Fruit fly (Drosophila melanogaster) whole organism, wandering third instar larva: ENCODE results near the gene CG17027.

ENCODE experiments used
- CG32264 ChIP-seq: fragments of 200-800 bp; sonication (Bioruptor generic); optimal IDR thresholded peaks from 2 replicates; lab custom pipeline; 2016; ENCODE audit warnings: missing biosample characterization, missing genetic modification characterization
- CG9705 ChIP-seq: fragments of 200-800 bp; sonication (Bioruptor generic); optimal IDR thresholded peaks from 2 replicates; lab custom pipeline; 2018; ENCODE audit warnings: missing biosample characterization, mild to moderate bottlenecking, missing genetic modification characterization
- Mio ChIP-seq: sonication (Bioruptor generic); optimal IDR thresholded peaks from 2 replicates; lab custom pipeline; 2016; ENCODE audit warnings: missing biosample characterization, missing genetic modification characterization
- N ChIP-seq: fragments of >200 bp; optimal IDR thresholded peaks from 2 replicates; lab custom pipeline; 2018; ENCODE audit warnings: missing biosample characterization, missing external identifiers, missing genetic modification characterization
- OdsH ChIP-seq: fragments of 200-800 bp; sonication (Bioruptor generic); optimal IDR thresholded peaks from 2 replicates; lab custom pipeline; 2016; ENCODE audit warnings: missing biosample characterization, mild to moderate bottlenecking, missing genetic modification characterization
- Rel ChIP-seq, 2 experiments: fragments of 200-800 bp; sonication (Bioruptor generic) in 1 of 2; optimal IDR thresholded peaks; 2 replicates in 1 of 2; 3 replicates in 1 of 2; lab custom pipeline; 2016 to 2019; ENCODE audit warnings: mild to moderate bottlenecking in 2 of 2, missing biosample characterization in 2 of 2, missing genetic modification characterization in 2 of 2, moderate library complexity in 1 of 2
- pan ChIP-seq: fragments of >200 bp; optimal IDR thresholded peaks from 2 replicates; lab custom pipeline; 2017
- psq ChIP-seq: fragments of 200-800 bp; sonication (Bioruptor generic); optimal IDR thresholded peaks from 3 replicates; lab custom pipeline; 2017; ENCODE audit warnings: missing biosample characterization, mild to moderate bottlenecking, missing genetic modification characterization, moderate library complexity

DNA sequence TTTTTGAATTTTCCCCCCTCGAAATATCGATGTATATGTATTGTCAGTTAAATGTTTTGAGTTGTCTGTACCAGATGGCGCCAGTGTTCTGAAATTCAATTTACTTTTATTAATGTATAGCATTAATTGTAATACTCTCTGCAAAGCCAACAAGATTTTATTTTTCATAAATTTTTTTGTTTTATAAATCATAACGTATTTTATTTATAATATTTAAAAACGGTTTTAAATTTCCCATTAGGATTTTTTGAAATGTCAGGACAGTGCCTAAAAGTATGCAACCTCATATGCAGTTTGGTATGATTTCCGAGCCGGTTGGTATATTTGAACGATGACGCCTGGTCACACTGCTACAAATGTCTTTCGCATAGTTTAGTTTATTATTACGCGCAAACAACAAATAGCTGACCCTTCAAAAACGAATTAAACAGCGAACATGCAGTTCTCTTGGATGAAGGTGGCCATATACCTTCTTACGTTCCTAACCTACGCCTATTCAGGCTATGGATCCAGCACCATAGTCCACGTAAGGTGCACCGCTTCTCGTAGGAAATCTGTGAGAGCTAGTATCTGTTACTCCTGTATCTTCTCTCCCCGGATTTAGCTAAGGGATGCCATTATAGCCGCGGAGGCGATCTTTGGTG is 25.0 kb upstream of the CG17027 start, which contains the start of the genes Pka-C3 and GXIVsPLA2:
- TF ChIP-seq psq (GFP tag; lab: Kevin White, UChicago): no peak
- no peak for TF ChIP-seq Rel (GFP tag; optimal IDR thresholded peaks at IDR 0.05; lab: Kevin White, UChicago)
- TF ChIP-seq Rel (tag; optimal IDR thresholded peaks at IDR 0.05; lab: Kevin White, UChicago): no peak
- no peak for TF ChIP-seq pan
- no peak for TF ChIP-seq CG9705
- TF ChIP-seq Mio (GFP tag; lab: Kevin White, UChicago): no peak
- no peak for TF ChIP-seq N (GFP tag; lab: Kevin White, UChicago)
- TF ChIP-seq CG32264: no peak
- no peak for TF ChIP-seq OdsH (GFP tag; lab: Kevin White, UChicago)
